Fruit fly (Drosophila melanogaster): ENCODE data around the gene mex1.
A peak's percentile ranks its signal among the peaks of the same experiment; 100 is the strongest.

The mex1 gene

DNA sequence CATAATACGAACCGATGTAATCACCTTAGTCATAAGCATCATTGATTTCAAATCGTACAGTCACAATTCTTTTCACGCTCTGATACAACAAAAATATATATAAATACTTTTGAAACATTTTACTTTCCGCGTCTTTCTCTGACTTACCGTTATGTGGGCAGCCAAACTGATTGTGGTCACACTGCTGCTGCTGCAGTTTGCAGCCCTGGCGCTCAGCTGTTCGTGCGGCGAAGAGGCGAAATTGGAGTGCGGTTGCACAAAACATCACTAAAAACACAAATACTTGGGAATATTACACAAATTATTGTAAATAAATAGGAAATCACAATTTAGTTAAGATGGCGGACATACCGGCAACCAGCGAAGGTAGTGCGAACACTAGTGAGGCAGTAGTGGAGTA is 10.0 kb downstream of the mex1 start, which contains the start of the genes gdl and gdl-ORF39 (continued):
- no peak for TF ChIP-seq Mad (GFP tag; optimal IDR thresholded peaks at IDR 0.05)
- no peak for TF ChIP-seq croc (GFP tag; conservative IDR thresholded peaks at IDR 0.05)
- no peak for TF ChIP-seq chinmo (GFP tag; IDR thresholded peaks at IDR 0.05; ENCODE audit: partially characterized antibody)
- peak; percentile 11 for TF ChIP-seq YL-1 (GFP tag; optimal IDR thresholded peaks at IDR 0.05)
- TF ChIP-seq CG7556 (GFP tag; optimal IDR thresholded peaks at IDR 0.05) = no peak
- TF ChIP-seq Atf3 (GFP tag; optimal IDR thresholded peaks at IDR 0.05) = no peak
- no peak for TF ChIP-seq CG11695 (GFP tag; IDR thresholded peaks at IDR 0.05)
- no peak for TF ChIP-seq CG8290 (GFP tag; optimal IDR thresholded peaks at IDR 0.05)
- TF ChIP-seq CG8290 (tag; optimal IDR thresholded peaks at IDR 0.05) = peak in 1 of 2 experiments; percentile 8
- TF ChIP-seq CG2199 (GFP tag; IDR thresholded peaks at IDR 0.05) = 0 out of 3 replicates have a peak, but pooled peaks have one; percentile 23
- no peak for TF ChIP-seq abd-A (tag; optimal IDR thresholded peaks at IDR 0.05)
- peak; percentile 38 for TF ChIP-seq CG15479 (GFP tag; optimal IDR thresholded peaks at IDR 0.05)
- TF ChIP-seq CG15514 (GFP tag; optimal IDR thresholded peaks at IDR 0.05) = peak; percentile 65
- TF ChIP-seq caup (GFP tag; optimal IDR thresholded peaks at IDR 0.05; ENCODE audit: severe bottlenecking) = no peak
- no peak for TF ChIP-seq dmrt99B (tag; optimal IDR thresholded peaks at IDR 0.05)
- TF ChIP-seq CG11560 (tag; IDR thresholded peaks at IDR 0.05) = no peak
- no peak for TF ChIP-seq tup (GFP tag; optimal IDR thresholded peaks at IDR 0.05)
- no peak for TF ChIP-seq unpg (GFP tag; optimal IDR thresholded peaks at IDR 0.05)
- no peak for TF ChIP-seq CG7839 (tag; optimal IDR thresholded peaks at IDR 0.05)
- no peak for TF ChIP-seq CG17612 (GFP tag; IDR thresholded peaks at IDR 0.05)
- no peak for TF ChIP-seq HLH3B (GFP tag; IDR thresholded peaks at IDR 0.05)

- TF ChIP-seq CG7987 (GFP tag; optimal IDR thresholded peaks at IDR 0.05) = no peak
- peak; percentile 100 for TF ChIP-seq zen (tag; optimal IDR thresholded peaks at IDR 0.05)
- peak; percentile 21; the same call in 1 of the 2 replicates for TF ChIP-seq inv (GFP tag; IDR thresholded peaks at IDR 0.05; ENCODE audit: partially characterized antibody)
- TF ChIP-seq pros (GFP tag; optimal IDR thresholded peaks at IDR 0.05) = no peak
- TF ChIP-seq sisA (GFP tag; IDR thresholded peaks at IDR 0.05) = no peak
- TF ChIP-seq B-H2 (GFP tag; optimal IDR thresholded peaks at IDR 0.05) = no peak
- TF ChIP-seq CG31365 (tag; optimal IDR thresholded peaks at IDR 0.05) = no peak
- TF ChIP-seq luna (GFP tag; optimal IDR thresholded peaks at IDR 0.05) = no peak
- no peak for TF ChIP-seq Ets65A (GFP tag)
- no peak for TF ChIP-seq CG10979 (tag; optimal IDR thresholded peaks at IDR 0.05)
- 0 out of 2 replicates have a peak, but pooled peaks have one; percentile 14 for TF ChIP-seq tna (GFP tag; IDR thresholded peaks at IDR 0.05; ENCODE audit: partially characterized antibody)
- no peak for TF ChIP-seq CG11723 (GFP tag; optimal IDR thresholded peaks at IDR 0.05)
- peak; percentile 76 for TF ChIP-seq CG7271 (tag; optimal IDR thresholded peaks at IDR 0.05)
- TF ChIP-seq CG5180 (GFP tag; optimal IDR thresholded peaks at IDR 0.05) = no peak
- no peak for TF ChIP-seq CG16813 (GFP tag; IDR thresholded peaks at IDR 0.05; ENCODE audit: partially characterized antibody)
- no peak for TF ChIP-seq Atf-2 (GFP tag; optimal IDR thresholded peaks at IDR 0.05)
- TF ChIP-seq salm (tag; optimal IDR thresholded peaks at IDR 0.05) = no peak
- TF ChIP-seq cad (GFP tag; optimal IDR thresholded peaks at IDR 0.05) = peak; percentile 95
- TF ChIP-seq CG3847 (GFP tag; IDR thresholded peaks at IDR 0.05) = no peak
- TF ChIP-seq mld (GFP tag; IDR thresholded peaks at IDR 0.05; ENCODE audit: partially characterized antibody) = 0 out of 3 replicates have a peak, but pooled peaks have one; percentile 16
- no peak for TF ChIP-seq ssp (GFP tag; IDR thresholded peaks at IDR 0.05)
- TF ChIP-seq CG17328 (GFP tag; IDR thresholded peaks at IDR 0.05) = no peak
Observed at dm6 chr3L:15508750-15509149, 10.6 kb downstream of the mex1 start, which contains the start of gene Z600. Gene Z600 (plus strand): TSS chr3L:15509061.

Measured in whole organism, embryonic.